Worm (Caenorhabditis elegans) whole organism, late embryonic: ENCODE data around the gene hpd-1.

ENCODE experiments used
- ama-1 ChIP-seq: fragments of 150-350 bp; optimal IDR thresholded peaks from 2 replicates; lab custom pipeline; 2014
- ceh-24 ChIP-seq: sonication (generic microtip); optimal IDR thresholded peaks from 2 replicates; lab custom pipeline; 2016; ENCODE audit warnings: mild to moderate bottlenecking, missing genetic modification characterization, missing compliant biosample characterization
- elt-2 ChIP-seq: sonication (generic microtip); optimal IDR thresholded peaks from 2 replicates; lab custom pipeline; 2016; ENCODE audit warnings: missing genetic modification reagents, missing genetic modification characterization, missing compliant biosample characterization
- elt-4 ChIP-seq: sonication (generic microtip); optimal IDR thresholded peaks from 2 replicates; lab custom pipeline; 2016; ENCODE audit warnings: missing genetic modification characterization, missing compliant biosample characterization
- fkh-10 ChIP-seq: fragments of 150-350 bp; optimal IDR thresholded peaks from 2 replicates; lab custom pipeline; 2014; ENCODE audit warnings: missing biosample characterization, missing genetic modification reagents, missing genetic modification characterization
- hlh-8 ChIP-seq: sonication (generic microtip); optimal IDR thresholded peaks from 2 replicates; lab custom pipeline; 2016; ENCODE audit warnings: missing genotype, missing genetic modification characterization, missing compliant biosample characterization
- nfya-1 ChIP-seq: sonication (generic microtip); optimal IDR thresholded peaks from 2 replicates; lab custom pipeline; 2017; ENCODE audit warnings: missing genetic modification characterization, mild to moderate bottlenecking, missing compliant biosample characterization, antibody characterized with exemption, moderate library complexity
- nhr-11 ChIP-seq: fragments of 150-350 bp; optimal IDR thresholded peaks from 2 replicates; lab custom pipeline; 2014; ENCODE audit warnings: missing biosample characterization, missing genetic modification characterization
- pat-9 ChIP-seq: fragments of 200-800 bp; sonication (Bioruptor generic); optimal IDR thresholded peaks from 2 replicates; lab custom pipeline; 2018; ENCODE audit warnings: mild to moderate bottlenecking, missing genetic modification characterization, moderate library complexity, missing compliant biosample characterization
- pha-4 ChIP-seq: fragments of 150-350 bp; optimal IDR thresholded peaks from 2 replicates; lab custom pipeline; 2018; ENCODE audit warnings: missing biosample characterization, missing genetic modification reagents, missing genetic modification characterization
- pqm-1 ChIP-seq: sonication (generic microtip); optimal IDR thresholded peaks from 2 replicates; lab custom pipeline; 2016; ENCODE audit warnings: missing genetic modification characterization, missing compliant biosample characterization
- rnt-1 ChIP-seq: sonication (generic microtip); optimal IDR thresholded peaks from 2 replicates; lab custom pipeline; 2016; ENCODE audit warnings: missing genetic modification characterization, missing compliant biosample characterization
- sox-4 ChIP-seq: sonication (generic microtip); optimal IDR thresholded peaks from 2 replicates; lab custom pipeline; 2017; ENCODE audit warnings: mild to moderate bottlenecking, missing genetic modification characterization, inconsistent platforms, missing compliant biosample characterization
- unc-86 ChIP-seq: sonication (generic microtip); optimal IDR thresholded peaks from 2 replicates; lab custom pipeline; 2016; ENCODE audit warnings: missing genetic modification characterization, missing compliant biosample characterization

DNA sequence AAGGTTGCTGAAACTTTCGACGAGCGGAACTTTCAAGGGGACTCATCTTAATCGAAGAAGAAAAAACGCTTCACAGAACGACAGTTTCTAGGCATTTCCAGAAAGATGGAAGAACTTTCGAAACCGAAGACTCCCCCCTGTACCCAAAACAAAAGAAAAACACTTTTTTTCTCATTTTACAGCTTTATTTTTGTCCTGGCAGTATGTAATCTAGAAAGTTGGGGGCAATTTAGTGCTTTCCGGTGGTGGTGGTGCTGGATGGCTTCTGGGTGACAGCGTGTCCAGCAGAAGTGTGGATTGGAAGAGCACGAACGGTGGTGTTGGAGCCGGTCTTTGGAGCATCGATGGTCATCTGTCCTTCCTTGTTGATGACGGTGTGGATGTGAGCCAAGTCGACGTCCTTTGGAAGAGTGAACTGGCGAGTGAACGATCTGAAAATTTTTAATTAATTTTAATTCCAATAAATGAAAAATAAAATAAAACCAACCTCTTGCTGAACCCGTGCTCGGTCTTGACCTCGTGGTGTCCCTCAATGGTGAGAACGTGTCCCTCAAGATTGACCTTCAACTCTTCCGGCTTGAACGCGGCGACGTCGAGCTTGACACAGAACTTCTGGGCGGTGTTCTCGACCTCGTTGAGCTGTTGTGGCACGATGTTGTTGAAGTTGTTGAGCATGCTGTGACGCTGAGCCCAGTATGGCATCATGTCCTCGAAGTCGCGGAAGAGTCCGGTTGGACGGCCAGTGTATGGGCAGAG is 29.2 kb upstream of the hpd-1 start:
- TF ChIP-seq hlh-8 (tag; lab: Kevin White, UChicago) (no peak), fkh-10 (GFP tag; lab: Kevin White, UChicago) (no peak), unc-86 (no peak), pha-4 (tag; lab: Kevin White, UChicago) (no peak), elt-2 (no peak), sox-4 (no peak), pqm-1 (tag; lab: Kevin White, UChicago) (no peak), nfya-1 (tag; lab: Kevin White, UChicago) (no peak), pat-9 (tag; lab: Kevin White, UChicago) (no peak), nhr-11 (tag; lab: Kevin White, UChicago) (no peak), rnt-1 (no peak), elt-4 (tag; lab: Kevin White, UChicago) (no peak), ama-1 (lab: Kevin White, UChicago) (no peak), ceh-24 (tag; lab: Kevin White, UChicago) (no peak)
